Worm (Caenorhabditis elegans) whole organism, L1 larva: Measurements from ENCODE around the gene Y53F4B.62.

Experiments
- C04F5.9 ChIP-seq: sonication (generic microtip); optimal IDR thresholded peaks from 2 replicates; lab custom pipeline; 2016; ENCODE audit warnings: missing genetic modification characterization, missing compliant biosample characterization
- F16B12.6 ChIP-seq: fragments of 150-350 bp; optimal IDR thresholded peaks from 2 replicates; lab custom pipeline; 2014; ENCODE audit warnings: missing biosample characterization, missing genetic modification characterization
- aha-1 ChIP-seq: fragments of 150-350 bp; optimal IDR thresholded peaks from 2 replicates; lab custom pipeline; 2014; ENCODE audit warnings: missing biosample characterization, missing genetic modification characterization
- ama-1 ChIP-seq: fragments of 150-350 bp; optimal IDR thresholded peaks from 2 replicates; lab custom pipeline; 2014
- blmp-1 ChIP-seq: fragments of 150-350 bp; optimal IDR thresholded peaks from 2 replicates; lab custom pipeline; 2014; ENCODE audit warnings: missing biosample characterization, missing genetic modification characterization
- ces-1 ChIP-seq: fragments of 150-350 bp; optimal IDR thresholded peaks from 2 replicates; lab custom pipeline; 2014; ENCODE audit warnings: missing biosample characterization, missing genetic modification reagents, missing genetic modification characterization
- dsc-1 ChIP-seq: sonication (generic microtip); optimal IDR thresholded peaks from 2 replicates; lab custom pipeline; 2016; ENCODE audit warnings: mild to moderate bottlenecking, missing genetic modification characterization, missing compliant biosample characterization
- efl-1 ChIP-seq, 4 experiments: fragments of 150-350 bp; optimal IDR thresholded peaks in 3 of 4; peaks in 1 of 4; 1 replicate in 1 of 4; 2 replicates in 3 of 4; lab custom pipeline; 2014; ENCODE audit warnings: missing biosample characterization in 2 of 4, missing genetic modification characterization in 2 of 4, missing genetic modification reagents in 2 of 4
- efl-3 ChIP-seq: fragments of 200-800 bp; sonication (Bioruptor generic); optimal IDR thresholded peaks from 2 replicates; lab custom pipeline; 2018; ENCODE audit warnings: mild to moderate bottlenecking, missing genetic modification characterization, missing compliant biosample characterization
- egl-13 ChIP-seq: sonication (generic microtip); optimal IDR thresholded peaks from 2 replicates; lab custom pipeline; 2016; ENCODE audit warnings: missing genotype, missing genetic modification reagents, missing genetic modification characterization, missing compliant biosample characterization
- egl-27 ChIP-seq, 2 experiments: fragments of 150-350 bp in 1 of 2; sonication (generic microtip); optimal IDR thresholded peaks; 3 replicates each; lab custom pipeline; 2017 to 2018; ENCODE audit warnings: missing biosample characterization in 2 of 2, missing genetic modification characterization in 2 of 2, missing genetic modification reagents in 2 of 2
- elt-2 ChIP-seq: sonication (generic microtip); optimal IDR thresholded peaks from 2 replicates; lab custom pipeline; 2016; ENCODE audit warnings: missing genetic modification characterization, mild to moderate bottlenecking, inconsistent platforms, missing compliant biosample characterization, missing genetic modification reagents
- elt-3 ChIP-seq, 6 experiments: fragments of 150-350 bp in 1 of 6; sonication (generic microtip); optimal IDR thresholded peaks; 2 replicates each; lab custom pipeline; 2017 to 2018; ENCODE audit warnings: missing biosample characterization in 6 of 6, missing genetic modification characterization in 6 of 6, inconsistent platforms in 1 of 6
- ets-5 ChIP-seq: fragments of 200-800 bp; sonication (Bioruptor generic); IDR thresholded peaks from 2 replicates; pipeline ENCODE4 v1.3.6; 2022; ENCODE audit warnings: missing genetic modification characterization, missing compliant biosample characterization
- fkh-10 ChIP-seq: sonication (generic microtip); optimal IDR thresholded peaks from 2 replicates; lab custom pipeline; 2017; ENCODE audit warnings: missing biosample characterization, missing genetic modification reagents, missing genetic modification characterization
- fkh-4 ChIP-seq: sonication (generic microtip); optimal IDR thresholded peaks from 2 replicates; lab custom pipeline; 2016; ENCODE audit warnings: missing compliant biosample characterization, missing genetic modification characterization, borderline replicate concordance
- grh-1 ChIP-seq: fragments of 200-800 bp; sonication (Bioruptor generic); IDR thresholded peaks from 2 replicates; pipeline ENCODE4 v1.3.6; 2022; ENCODE audit warnings: missing genetic modification reagents, missing genetic modification characterization, missing compliant biosample characterization
- hlh-4 ChIP-seq: sonication (generic microtip); optimal IDR thresholded peaks from 2 replicates; lab custom pipeline; 2016; ENCODE audit warnings: mild to moderate bottlenecking, missing genetic modification characterization, missing compliant biosample characterization
- hpl-2 ChIP-seq: fragments of 150-350 bp; optimal IDR thresholded peaks from 2 replicates; lab custom pipeline; 2014; ENCODE audit warnings: missing biosample characterization, missing genetic modification reagents, missing genetic modification characterization
- irx-1 ChIP-seq: sonication (generic microtip); optimal IDR thresholded peaks from 2 replicates; lab custom pipeline; 2016; ENCODE audit warnings: missing genetic modification characterization, missing compliant biosample characterization
- isw-1 ChIP-seq: fragments of 200-800 bp; sonication (Bioruptor generic); IDR thresholded peaks from 2 replicates; pipeline ENCODE4 v1.3.6; 2022; ENCODE audit warnings: missing genetic modification characterization, missing compliant biosample characterization
- jun-1 ChIP-seq: fragments of 150-350 bp; optimal IDR thresholded peaks from 2 replicates; lab custom pipeline; 2014; ENCODE audit warnings: missing biosample characterization, missing genetic modification reagents, missing genetic modification characterization
- lin-14 ChIP-seq: fragments of 200-800 bp; sonication (Bioruptor generic); optimal IDR thresholded peaks from 2 replicates; lab custom pipeline; 2018; ENCODE audit warnings: mild to moderate bottlenecking, missing genetic modification characterization, moderate library complexity, missing compliant biosample characterization
- lin-15B ChIP-seq: fragments of 150-350 bp; sonication (generic microtip); optimal IDR thresholded peaks from 3 replicates; lab custom pipeline; 2014; ENCODE audit warnings: missing biosample characterization, missing genetic modification characterization
- lir-3 ChIP-seq: sonication (generic microtip); optimal IDR thresholded peaks from 2 replicates; lab custom pipeline; 2016; ENCODE audit warnings: mild to moderate bottlenecking, missing genetic modification characterization, moderate library complexity, missing compliant biosample characterization; ENCODE audit not compliant: poor library complexity
- lsy-2 ChIP-seq, 2 experiments: fragments of 150-350 bp; optimal IDR thresholded peaks; 2 replicates each; lab custom pipeline; 2014; ENCODE audit warnings: missing biosample characterization in 2 of 2, missing genetic modification characterization in 2 of 2
- mab-9 ChIP-seq: fragments of 200-800 bp; sonication (Bioruptor generic); IDR thresholded peaks from 2 replicates; pipeline ENCODE4 v1.3.6; 2022; ENCODE audit warnings: missing genetic modification reagents, missing genetic modification characterization, missing compliant biosample characterization
- mdl-1 ChIP-seq, 2 experiments: fragments of 150-350 bp; optimal IDR thresholded peaks; 2 replicates each; lab custom pipeline; 2014 to 2017; ENCODE audit warnings: missing biosample characterization in 2 of 2, missing genetic modification characterization in 2 of 2, inconsistent platforms in 1 of 2
- mef-2 ChIP-seq: fragments of 150-350 bp; optimal IDR thresholded peaks from 2 replicates; lab custom pipeline; 2014; ENCODE audit warnings: missing biosample characterization, missing genetic modification characterization
- nhr-19 ChIP-seq: fragments of 200-800 bp; sonication (Bioruptor generic); conservative IDR thresholded peaks from 2 replicates; pipeline ENCODE4 v1.3.6; 2022; ENCODE audit warnings: missing genetic modification characterization, missing compliant biosample characterization
- nhr-20 ChIP-seq: sonication (generic microtip); optimal IDR thresholded peaks from 2 replicates; lab custom pipeline; 2016; ENCODE audit warnings: mild to moderate bottlenecking, missing genetic modification characterization, missing compliant biosample characterization
- nhr-237 ChIP-seq: fragments of 150-350 bp; optimal IDR thresholded peaks from 2 replicates; lab custom pipeline; 2014; ENCODE audit warnings: missing biosample characterization, missing genetic modification characterization
- nhr-28 ChIP-seq: fragments of 150-350 bp; optimal IDR thresholded peaks from 2 replicates; lab custom pipeline; 2014; ENCODE audit warnings: missing biosample characterization, missing genetic modification characterization
- nhr-76 ChIP-seq: sonication (generic microtip); optimal IDR thresholded peaks from 2 replicates; lab custom pipeline; 2017; ENCODE audit warnings: missing biosample characterization, missing genetic modification characterization
- pag-3 ChIP-seq: sonication (generic microtip); optimal IDR thresholded peaks from 2 replicates; lab custom pipeline; 2017; ENCODE audit warnings: missing genetic modification characterization, mild to moderate bottlenecking, missing compliant biosample characterization, antibody characterized with exemption, borderline replicate concordance; ENCODE audit not compliant: insufficient read depth
- pax-3 ChIP-seq: fragments of 200-800 bp; sonication (Bioruptor generic); optimal IDR thresholded peaks from 2 replicates; lab custom pipeline; 2018; ENCODE audit warnings: mild to moderate bottlenecking, missing genetic modification characterization, moderate library complexity, missing compliant biosample characterization
- rnt-1 ChIP-seq: sonication (generic microtip); optimal IDR thresholded peaks from 2 replicates; lab custom pipeline; 2016; ENCODE audit warnings: mild to moderate bottlenecking, missing genetic modification characterization, moderate library complexity, missing compliant biosample characterization
- skn-1 ChIP-seq: fragments of 150-350 bp; optimal IDR thresholded peaks from 2 replicates; lab custom pipeline; 2014; ENCODE audit warnings: missing biosample characterization, missing genetic modification characterization
- snpc-4 ChIP-seq: fragments of 150-350 bp; optimal IDR thresholded peaks from 2 replicates; lab custom pipeline; 2014; ENCODE audit warnings: missing biosample characterization, missing genetic modification characterization
- snu-23 ChIP-seq: sonication (generic microtip); optimal IDR thresholded peaks from 2 replicates; lab custom pipeline; 2016; ENCODE audit warnings: missing genetic modification characterization, missing compliant biosample characterization
- sox-4 ChIP-seq: sonication (generic microtip); optimal IDR thresholded peaks from 2 replicates; lab custom pipeline; 2016; ENCODE audit warnings: missing genetic modification characterization, missing compliant biosample characterization
- swsn-7 ChIP-seq: sonication (generic microtip); optimal IDR thresholded peaks from 2 replicates; lab custom pipeline; 2016; ENCODE audit warnings: missing genetic modification characterization, missing compliant biosample characterization
- tlp-1 ChIP-seq: fragments of 150-350 bp; optimal IDR thresholded peaks from 2 replicates; lab custom pipeline; 2014; ENCODE audit warnings: missing biosample characterization, missing genetic modification characterization
- unc-130 ChIP-seq: fragments of 150-350 bp; optimal IDR thresholded peaks from 2 replicates; lab custom pipeline; 2017; ENCODE audit warnings: missing biosample characterization, missing genetic modification characterization, inconsistent platforms
- unc-30 ChIP-seq: sonication (generic microtip); optimal IDR thresholded peaks from 2 replicates; lab custom pipeline; 2017; ENCODE audit warnings: missing biosample characterization, missing genetic modification characterization
- unc-86 ChIP-seq: sonication (generic microtip); optimal IDR thresholded peaks from 2 replicates; lab custom pipeline; 2016; ENCODE audit warnings: missing genetic modification characterization, missing compliant biosample characterization
- unc-98 ChIP-seq: fragments of 200-800 bp; sonication (Bioruptor generic); IDR thresholded peaks from 2 replicates; pipeline ENCODE4 v1.3.6; 2022; ENCODE audit warnings: missing genetic modification characterization, missing compliant biosample characterization
- xbp-1 ChIP-seq: sonication (generic microtip); optimal IDR thresholded peaks from 2 replicates; lab custom pipeline; 2016; ENCODE audit warnings: missing genetic modification characterization, missing compliant biosample characterization
- zag-1 ChIP-seq: fragments of 150-350 bp; optimal IDR thresholded peaks from 2 replicates; lab custom pipeline; 2014; ENCODE audit warnings: missing biosample characterization, missing genetic modification characterization
- zip-4 ChIP-seq: fragments of 200-800 bp; sonication (Bioruptor generic); optimal IDR thresholded peaks from 2 replicates; lab custom pipeline; 2018; ENCODE audit warnings: mild to moderate bottlenecking, missing genetic modification characterization, moderate library complexity, missing compliant biosample characterization
- ztf-4 ChIP-seq: fragments of 150-350 bp; optimal IDR thresholded peaks from 2 replicates; lab custom pipeline; 2014; ENCODE audit warnings: missing biosample characterization, missing genetic modification characterization

Gene Y53F4B.62

DNA sequence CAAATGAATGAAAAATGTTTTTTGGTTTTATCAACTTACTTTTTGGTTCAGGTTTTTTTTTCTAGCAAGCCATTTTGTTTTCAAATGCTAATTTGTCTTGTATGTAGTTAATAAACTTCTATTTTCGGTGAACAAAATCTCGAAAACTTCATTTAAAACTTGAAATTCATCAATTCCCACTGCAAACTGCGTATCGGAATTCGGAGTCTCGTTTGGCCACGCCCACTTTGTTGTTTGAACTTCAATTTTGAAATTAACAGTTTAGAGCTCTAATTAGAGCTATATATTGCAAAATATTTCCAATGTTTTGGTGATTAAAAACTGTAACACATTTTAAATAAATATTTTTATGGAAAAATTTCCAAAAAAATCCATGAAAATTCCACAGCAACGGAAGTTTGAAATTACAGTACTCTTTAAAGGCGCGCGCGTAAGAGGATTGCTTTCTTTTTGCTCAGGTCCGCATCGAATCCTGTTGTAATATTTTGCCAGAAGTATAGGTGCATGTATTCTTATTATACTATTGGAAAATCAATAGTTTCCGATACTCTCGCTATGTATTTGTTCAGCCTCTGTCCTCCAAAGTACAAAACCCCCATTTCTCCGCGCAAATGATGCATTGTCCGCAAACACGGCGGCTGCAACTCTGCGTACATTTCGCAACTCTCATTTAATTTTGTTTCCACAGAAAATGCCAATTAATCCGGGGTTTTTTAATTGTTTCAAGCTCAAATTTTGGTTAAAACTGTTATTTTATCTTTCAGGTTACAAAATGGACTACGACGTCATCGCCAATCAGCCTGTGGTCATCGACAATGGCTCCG, 10.7 kb downstream of the Y53F4B.62 start, which contains the start of gene arp-1:
Gene arp-1 (plus strand): TSS at position 765 of the 824 bp plus-strand sequence.
- TF ChIP-seq snu-23 (GFP tag; lab: Kevin White, UChicago) (peak; percentile 57), fkh-10 (GFP tag; lab: Kevin White, UChicago) (no peak), snpc-4 (tag; lab: Kevin White, UChicago) (no peak), unc-86 (tag; lab: Kevin White, UChicago) (no peak), C04F5.9 (tag; lab: Kevin White, UChicago) (no peak), pag-3 (tag; lab: Kevin White, UChicago) (no peak), hlh-4 (tag; lab: Kevin White, UChicago) (no peak), F16B12.6 (tag; lab: Kevin White, UChicago) (peak; percentile 97), unc-98 (no peak), elt-3 (tag; optimal IDR thresholded peaks at IDR 0.05; lab: Kevin White, UChicago) (peak in 1 of 6 experiments; percentile 1), aha-1 (tag; lab: Kevin White, UChicago) (no peak), mdl-1 (tag; optimal IDR thresholded peaks at IDR 0.05; lab: Kevin White, UChicago) (peak in 1 of 2 experiments; percentile 31), ama-1 (lab: Kevin White, UChicago) (no peak), lin-15B (tag; lab: Kevin White, UChicago) (peak; percentile 11), mab-9 (GFP tag; lab: Robert Waterston, UW) (no peak), xbp-1 (tag; lab: Kevin White, UChicago) (no peak), nhr-28 (tag; lab: Kevin White, UChicago) (no peak), jun-1 (no peak), unc-30 (tag; lab: Kevin White, UChicago) (no peak), zip-4 (GFP tag; lab: Kevin White, UChicago) (peak; percentile 84), lsy-2 (tag; optimal IDR thresholded peaks at IDR 0.05; lab: Kevin White, UChicago) (peak; percentile 49 to 74), mef-2 (tag; lab: Kevin White, UChicago) (no peak), grh-1 (GFP tag; lab: Robert Waterston, UW) (no peak), nhr-76 (tag; lab: Kevin White, UChicago) (no peak), tlp-1 (tag; lab: Kevin White, UChicago) (no peak), blmp-1 (tag; lab: Kevin White, UChicago) (no peak), ces-1 (GFP tag; lab: Kevin White, UChicago) (no peak), irx-1 (tag; lab: Kevin White, UChicago) (no peak), lir-3 (tag; lab: Kevin White, UChicago) (no peak), nhr-20 (peak; percentile 42), lin-14 (GFP tag; lab: Kevin White, UChicago) (peak; percentile 58), unc-130 (tag; lab: Kevin White, UChicago) (peak; percentile 54), efl-1 (optimal IDR thresholded peaks at IDR 0.05; lab: Kevin White, UChicago) (peak; percentile 71 to 78), efl-1 (GFP tag; optimal IDR thresholded peaks at IDR 0.05 in 1 of 2; lab: Kevin White, UChicago) (peak; percentile 70 to 91), egl-27 (tag; optimal IDR thresholded peaks at IDR 0.05; lab: Kevin White, UChicago) (no peak), isw-1 (GFP tag; lab: Robert Waterston, UW) (peak; percentile 11; the same call in 1 of the 2 replicates), ets-5 (no peak), egl-13 (no peak), skn-1 (tag; lab: Kevin White, UChicago) (peak; percentile 43), swsn-7 (tag; lab: Kevin White, UChicago) (peak; percentile 34), dsc-1 (tag; lab: Kevin White, UChicago) (peak; percentile 15), efl-3 (GFP tag; lab: Kevin White, UChicago) (no peak), elt-2 (tag; lab: Kevin White, UChicago) (no peak), nhr-19 (GFP tag; lab: Robert Waterston, UW) (peak; percentile 26; the same call in 1 of the 2 replicates), hpl-2 (GFP tag; lab: Kevin White, UChicago) (peak; percentile 63), nhr-237 (no peak), pax-3 (tag; lab: Kevin White, UChicago) (no peak), rnt-1 (tag; lab: Kevin White, UChicago) (peak; percentile 66), sox-4 (no peak), zag-1 (tag; lab: Kevin White, UChicago) (no peak), fkh-4 (no peak), ztf-4 (tag; lab: Kevin White, UChicago) (no peak)
